Worm (Caenorhabditis elegans) whole organism, L1 larva: ENCODE data around the gene F13H10.5.

Source experiments
- C34B4.2 ChIP-seq: sonication (generic microtip); optimal IDR thresholded peaks from 2 replicates; lab custom pipeline; 2017; ENCODE audit warnings: mild to moderate bottlenecking, missing genetic modification characterization, missing compliant biosample characterization
- efl-1 ChIP-seq, 4 experiments: fragments of 150-350 bp; optimal IDR thresholded peaks in 3 of 4; peaks in 1 of 4; 1 replicate in 1 of 4; 2 replicates in 3 of 4; lab custom pipeline; 2014; ENCODE audit warnings: missing biosample characterization in 2 of 4, missing genetic modification characterization in 2 of 4, missing genetic modification reagents in 2 of 4
- lsy-2 ChIP-seq, 2 experiments: fragments of 150-350 bp; optimal IDR thresholded peaks; 2 replicates each; lab custom pipeline; 2014; ENCODE audit warnings: missing biosample characterization in 2 of 2, missing genetic modification characterization in 2 of 2
- rnt-1 ChIP-seq: sonication (generic microtip); optimal IDR thresholded peaks from 2 replicates; lab custom pipeline; 2016; ENCODE audit warnings: mild to moderate bottlenecking, missing genetic modification characterization, moderate library complexity, missing compliant biosample characterization
- snpc-4 ChIP-seq: fragments of 150-350 bp; optimal IDR thresholded peaks from 2 replicates; lab custom pipeline; 2014; ENCODE audit warnings: missing biosample characterization, missing genetic modification characterization
- snu-23 ChIP-seq: sonication (generic microtip); optimal IDR thresholded peaks from 2 replicates; lab custom pipeline; 2016; ENCODE audit warnings: missing genetic modification characterization, missing compliant biosample characterization
- sox-4 ChIP-seq: sonication (generic microtip); optimal IDR thresholded peaks from 2 replicates; lab custom pipeline; 2016; ENCODE audit warnings: missing genetic modification characterization, missing compliant biosample characterization

Gene F13H10.5

ce11 chrIV:11038665-11039064, 47.9 kb downstream of the F13H10.5 start:
- TF ChIP-seq snpc-4 (no peak), lsy-2 (tag; optimal IDR thresholded peaks at IDR 0.05; lab: Kevin White, UChicago) (peak in 1 of 2 experiments; percentile 7), snu-23 (GFP tag; lab: Kevin White, UChicago) (peak; percentile 15), sox-4 (tag; lab: Kevin White, UChicago) (no peak), rnt-1 (tag; lab: Kevin White, UChicago) (peak; percentile 1), C34B4.2 (tag; lab: Kevin White, UChicago) (no peak), efl-1 (optimal IDR thresholded peaks at IDR 0.05; lab: Kevin White, UChicago) (peak in 1 of 2 experiments; percentile 27), efl-1 (GFP tag; optimal IDR thresholded peaks at IDR 0.05 in 1 of 2; lab: Kevin White, UChicago) (peak in 1 of 2 experiments; percentile 22)
